Fruit fly (Drosophila melanogaster): ENCODE measurements around the gene CG3402.
A peak's percentile ranks its signal among the peaks of the same experiment; 100 is the strongest.

Gene CG3402

DNA sequence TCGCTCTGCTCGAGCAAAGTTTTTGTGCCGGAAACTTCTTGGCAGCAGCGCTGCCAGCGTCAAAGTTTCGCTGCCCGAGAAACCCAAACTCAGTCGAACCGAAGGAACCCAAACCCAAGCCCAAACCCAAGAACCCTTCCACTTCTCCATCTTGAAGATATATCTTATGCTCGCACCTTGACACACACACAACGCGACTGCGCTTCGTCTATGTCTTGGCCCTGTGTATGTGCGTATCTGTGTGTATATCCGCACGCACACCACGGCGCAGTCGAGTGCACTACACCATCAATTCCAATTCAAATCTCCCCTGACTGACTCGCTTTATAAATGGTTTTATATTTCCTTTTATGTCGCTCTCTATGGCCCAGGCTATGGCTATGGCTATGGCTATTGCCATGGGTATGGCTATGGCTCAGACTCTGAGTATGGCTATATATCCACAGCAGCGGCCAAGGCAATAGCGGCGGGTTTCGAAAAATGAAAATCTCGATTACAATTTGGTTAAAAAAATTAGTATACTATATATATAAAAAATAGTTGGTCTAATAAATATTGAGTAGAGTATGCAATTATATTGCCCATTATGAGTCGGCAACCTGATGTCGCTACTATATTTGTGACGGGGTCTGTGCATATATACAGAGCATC, 43.8 kb upstream of the CG3402 start (continued):
- TF ChIP-seq Atf6 (GFP tag; IDR thresholded peaks at IDR 0.05) (peak; percentile 94), CG6689 (GFP tag; IDR thresholded peaks at IDR 0.05) (peak; percentile 96), trh (GFP tag; optimal IDR thresholded peaks at IDR 0.05) (peak; percentile 90), tio (GFP tag; optimal IDR thresholded peaks at IDR 0.05) (no peak), ham (GFP tag; IDR thresholded peaks at IDR 0.05) (peak; percentile 79), gem (tag; optimal IDR thresholded peaks at IDR 0.05) (peak; percentile 97), CG11504 (tag; optimal IDR thresholded peaks at IDR 0.05) (peak; percentile 97), Jarid2 (GFP tag; optimal IDR thresholded peaks at IDR 0.05) (peak; percentile 82), CG8359 (GFP tag; optimal IDR thresholded peaks at IDR 0.05; ENCODE audit: borderline replicate concordance) (peak; percentile 91), lola (GFP tag; optimal IDR thresholded peaks at IDR 0.05) (peak in 1 of 3 experiments; percentile 97), CG4854 (GFP tag; optimal IDR thresholded peaks at IDR 0.05) (peak; percentile 81), dati (GFP tag; IDR thresholded peaks at IDR 0.05) (peak; percentile 91), Dek (tag; optimal IDR thresholded peaks at IDR 0.05) (peak; percentile 93), Lhr (GFP tag; optimal IDR thresholded peaks at IDR 0.05) (peak; percentile 86), CG5953 (GFP tag; IDR thresholded peaks at IDR 0.05) (peak; percentile 88), CG11093 (GFP tag; IDR thresholded peaks at IDR 0.05) (peak; percentile 93), CG12219 (GFP tag; optimal IDR thresholded peaks at IDR 0.05) (peak; percentile 95), CkIIα-i1 (GFP tag; IDR thresholded peaks at IDR 0.05) (peak; percentile 80), wek (GFP tag; optimal IDR thresholded peaks at IDR 0.05) (peak; percentile 76), trem (tag; optimal IDR thresholded peaks at IDR 0.05) (peak; percentile 95), PHDP (tag; optimal IDR thresholded peaks at IDR 0.05) (peak; percentile 96), Chrac-16 (GFP tag; optimal IDR thresholded peaks at IDR 0.05) (peak; percentile 88), Poxn (GFP tag; IDR thresholded peaks at IDR 0.05) (peak; percentile 85), HmgZ (tag; optimal IDR thresholded peaks at IDR 0.05) (peak; percentile 96), CG12299 (tag; optimal IDR thresholded peaks at IDR 0.05) (peak; percentile 92), CG13296 (GFP tag; optimal IDR thresholded peaks at IDR 0.05) (peak; percentile 96), da (GFP tag; optimal IDR thresholded peaks at IDR 0.05) (peak; percentile 23), CG5245 (GFP tag; optimal IDR thresholded peaks at IDR 0.05) (peak; percentile 94), CG4617 (GFP tag; optimal IDR thresholded peaks at IDR 0.05; ENCODE audit: borderline replicate concordance) (peak; percentile 80), klu (GFP tag; IDR thresholded peaks at IDR 0.05) (peak; percentile 87), btn (GFP tag; optimal IDR thresholded peaks at IDR 0.05) (peak; percentile 44), aop (GFP tag; IDR thresholded peaks at IDR 0.05) (peak; percentile 88), CG8765 (GFP tag; IDR thresholded peaks at IDR 0.05) (peak; percentile 96), CG17359 (tag; optimal IDR thresholded peaks at IDR 0.05) (peak; percentile 98), mirr (GFP tag; optimal IDR thresholded peaks at IDR 0.05) (peak; percentile 67), sob (GFP tag; IDR thresholded peaks at IDR 0.05) (peak; percentile 95), CG11456 (GFP tag; IDR thresholded peaks at IDR 0.05) (peak; percentile 94), pros (GFP tag; optimal IDR thresholded peaks at IDR 0.05) (peak; percentile 86), Dbx (GFP tag; IDR thresholded peaks at IDR 0.05) (peak; percentile 94), gro (GFP tag; optimal IDR thresholded peaks at IDR 0.05) (peak; percentile 43), fu2 (GFP tag; optimal IDR thresholded peaks at IDR 0.05) (no peak), nerfin-2 (GFP tag; IDR thresholded peaks at IDR 0.05; ENCODE audit: partially characterized antibody) (no peak), slp2 (GFP tag; optimal IDR thresholded peaks at IDR 0.05) (peak; percentile 68), CG1603 (tag; optimal IDR thresholded peaks at IDR 0.05) (peak; percentile 80), Abd-B (GFP tag; optimal IDR thresholded peaks at IDR 0.05) (peak; percentile 95), CG9797 (GFP tag; optimal IDR thresholded peaks at IDR 0.05) (peak; percentile 61), Ravus (GFP tag; IDR thresholded peaks at IDR 0.05) (peak; percentile 80), CG11085 (GFP tag; IDR thresholded peaks at IDR 0.05) (peak; percentile 85), Hr78 (GFP tag; optimal IDR thresholded peaks at IDR 0.05) (peak in 1 of 2 experiments; percentile 89)

All from whole organism, embryonic.